Fruit fly (Drosophila melanogaster) whole organism, pupa: ENCODE measurements around the gene CG11158.

Experiments
- CG10348 ChIP-seq: fragments of 200-800 bp; sonication (Bioruptor generic); IDR thresholded peaks from 2 replicates; pipeline ENCODE4 v1.3.6; 2022; ENCODE audit warnings: missing biosample characterization, missing genetic modification characterization
- CG12605 ChIP-seq: fragments of 200-800 bp; sonication (Bioruptor generic); IDR thresholded peaks from 2 replicates; pipeline ENCODE4 v1.3.6; 2022; ENCODE audit warnings: missing biosample characterization, missing genetic modification characterization
- CG13204 ChIP-seq: fragments of 200-800 bp; sonication (Bioruptor generic); optimal IDR thresholded peaks from 2 replicates; lab custom pipeline; 2018; ENCODE audit warnings: missing biosample characterization, mild to moderate bottlenecking, missing genetic modification characterization, moderate library complexity
- CG14655 ChIP-seq: fragments of 200-800 bp; sonication (Bioruptor generic); optimal IDR thresholded peaks from 3 replicates; lab custom pipeline; 2017; ENCODE audit warnings: mild to moderate bottlenecking, missing biosample characterization, missing genetic modification reagents, missing genetic modification characterization
- CG15710 ChIP-seq: fragments of 200-800 bp; sonication (Bioruptor generic); optimal IDR thresholded peaks from 2 replicates; lab custom pipeline; 2018; ENCODE audit warnings: missing biosample characterization, mild to moderate bottlenecking, missing genetic modification characterization, moderate library complexity
- CG17806 ChIP-seq: fragments of 200-800 bp; sonication (Bioruptor generic); optimal IDR thresholded peaks from 2 replicates; lab custom pipeline; 2018; ENCODE audit warnings: missing biosample characterization, mild to moderate bottlenecking, missing genetic modification characterization, moderate library complexity
- CG32121 ChIP-seq: fragments of 200-800 bp; sonication (Bioruptor generic); IDR thresholded peaks from 2 replicates; pipeline ENCODE4 v1.3.6; 2022; ENCODE audit warnings: missing biosample characterization, missing genetic modification characterization
- CG34367 ChIP-seq: fragments of 200-800 bp; sonication (Bioruptor generic); optimal IDR thresholded peaks from 2 replicates; lab custom pipeline; 2018; ENCODE audit warnings: missing biosample characterization, mild to moderate bottlenecking, missing genetic modification characterization
- CG4496 ChIP-seq: fragments of 200-800 bp; sonication (Bioruptor generic); IDR thresholded peaks from 3 replicates; pipeline ENCODE4 v1.3.6; 2022; ENCODE audit warnings: missing biosample characterization, missing genetic modification characterization
- CG8159 ChIP-seq: fragments of 200-800 bp; sonication (Bioruptor generic); optimal IDR thresholded peaks from 3 replicates; lab custom pipeline; 2018; ENCODE audit warnings: missing biosample characterization, mild to moderate bottlenecking, missing genetic modification characterization, moderate library complexity
- CG8301 ChIP-seq: fragments of 200-800 bp; sonication (Bioruptor generic); optimal IDR thresholded peaks from 2 replicates; lab custom pipeline; 2018; ENCODE audit warnings: missing biosample characterization, mild to moderate bottlenecking, missing genetic modification characterization
- CG9948 ChIP-seq: fragments of 200-800 bp; sonication (Bioruptor generic); optimal IDR thresholded peaks from 2 replicates; lab custom pipeline; 2018; ENCODE audit warnings: missing biosample characterization, mild to moderate bottlenecking, missing genetic modification characterization, moderate library complexity
- D1 ChIP-seq: fragments of 200-800 bp; sonication (Bioruptor generic); optimal IDR thresholded peaks from 2 replicates; lab custom pipeline; 2018; ENCODE audit warnings: missing biosample characterization, mild to moderate bottlenecking, missing genetic modification characterization, moderate library complexity
- EcR ChIP-seq: fragments of 200-800 bp; sonication (Bioruptor generic); optimal IDR thresholded peaks from 3 replicates; lab custom pipeline; 2019; ENCODE audit warnings: missing biosample characterization, missing genetic modification characterization, mild to moderate bottlenecking, moderate library complexity, missing genetic modification reagents
- Ets98B ChIP-seq: fragments of 200-800 bp; sonication (Bioruptor generic); IDR thresholded peaks from 2 replicates; pipeline ENCODE4 v1.3.6; 2022; ENCODE audit warnings: missing biosample characterization, missing genetic modification characterization
- Pif1A ChIP-seq: fragments of 200-800 bp; sonication (Bioruptor generic); optimal IDR thresholded peaks from 3 replicates; lab custom pipeline; 2016; ENCODE audit warnings: missing biosample characterization, missing genetic modification characterization
- Pif1B ChIP-seq: fragments of 200-800 bp; sonication (Bioruptor generic); optimal IDR thresholded peaks from 3 replicates; lab custom pipeline; 2016; ENCODE audit warnings: missing biosample characterization, missing genetic modification characterization
- Snoo ChIP-seq: fragments of 200-800 bp; sonication (Bioruptor generic); optimal IDR thresholded peaks from 3 replicates; lab custom pipeline; 2017; ENCODE audit warnings: missing biosample characterization, mild to moderate bottlenecking, missing genetic modification characterization, inconsistent platforms
- fd96Ca ChIP-seq: fragments of 200-800 bp; sonication (Bioruptor generic); IDR thresholded peaks from 3 replicates; pipeline ENCODE4 v1.3.6; 2022; ENCODE audit warnings: missing biosample characterization, missing genetic modification characterization
- gl ChIP-seq: fragments of 200-800 bp; sonication (Bioruptor generic); optimal IDR thresholded peaks from 2 replicates; lab custom pipeline; 2018; ENCODE audit warnings: missing biosample characterization, mild to moderate bottlenecking, missing genetic modification characterization
- rn ChIP-seq: fragments of 200-800 bp; sonication (Bioruptor generic); IDR thresholded peaks from 2 replicates; pipeline ENCODE4 v1.3.6; 2022; ENCODE audit warnings: missing biosample characterization, missing genetic modification characterization

Gene CG11158

DNA sequence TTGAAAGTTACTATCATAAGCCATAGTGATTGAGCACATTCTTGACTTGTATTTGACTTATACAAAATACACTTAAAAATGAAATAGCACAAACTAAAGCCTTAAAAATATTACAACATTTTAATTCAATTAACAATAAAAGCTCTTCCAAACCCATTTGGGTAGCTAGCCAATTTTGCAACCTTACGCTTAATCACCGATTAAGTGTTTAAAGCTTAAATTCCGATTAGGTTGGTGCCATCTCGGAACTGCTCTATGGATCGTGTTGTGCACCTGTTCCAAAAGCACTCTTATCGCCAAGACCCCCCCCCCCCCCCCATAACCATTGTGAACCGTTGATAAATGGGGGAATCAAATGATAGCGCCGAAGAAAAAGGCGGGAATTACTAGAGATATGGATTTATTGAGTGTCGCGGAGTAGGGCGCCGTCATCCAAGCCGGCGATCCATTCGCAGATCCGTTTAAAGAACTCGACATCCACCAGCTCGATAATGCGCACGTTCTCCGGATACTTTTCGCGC lies 4.7 kb upstream of the CG11158 start:
- TF ChIP-seq CG34367 (tag; lab: Kevin White, UChicago) (no peak), Ets98B (GFP tag; lab: Robert Waterston, UW) (no peak), Pif1A (GFP tag; lab: Kevin White, UChicago) (no peak), CG13204 (GFP tag; lab: Kevin White, UChicago) (no peak)

DNA sequence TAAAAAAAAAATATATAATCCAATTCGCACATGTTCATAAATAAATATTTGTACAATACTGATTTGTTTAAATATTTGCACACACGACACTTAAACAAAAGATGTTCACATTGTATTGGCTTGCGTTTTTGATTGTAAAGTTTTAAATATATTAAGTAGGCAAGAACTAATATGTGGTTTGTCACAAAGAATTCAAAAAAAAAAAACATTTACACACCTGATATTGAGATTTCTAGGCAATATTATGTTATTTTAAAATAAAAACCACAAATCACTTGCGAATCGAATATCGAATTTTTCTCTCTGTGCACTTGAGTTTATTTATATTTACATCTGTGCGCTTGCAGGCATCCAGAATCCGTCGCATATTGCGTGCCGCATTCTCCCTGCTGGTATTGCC lies 3.2 kb upstream of the CG11158 start:
- TF ChIP-seq Ets98B (GFP tag; lab: Robert Waterston, UW) (peak; percentile 23; the same call in 1 of the 2 replicates), D1 (peak; percentile 17), CG32121 (GFP tag; lab: Robert Waterston, UW) (peak; percentile 65), Pif1A (GFP tag; lab: Kevin White, UChicago) (peak; percentile 37), CG8159 (tag; lab: Kevin White, UChicago) (peak; percentile 71), Pif1B (GFP tag; lab: Kevin White, UChicago) (peak; percentile 24), CG10348 (no peak), CG34367 (tag; lab: Kevin White, UChicago) (peak; percentile 45), CG15710 (tag; lab: Kevin White, UChicago) (peak; percentile 61), fd96Ca (GFP tag; lab: Robert Waterston, UW) (no peak), CG12605 (GFP tag; lab: Robert Waterston, UW) (0 out of 2 replicates have a peak, but pooled peaks have one; percentile 16), gl (no peak), CG9948 (tag; lab: Kevin White, UChicago) (peak; percentile 60), CG17806 (tag; lab: Kevin White, UChicago) (peak; percentile 67), Snoo (tag; lab: Kevin White, UChicago) (peak; percentile 29), rn (GFP tag; lab: Robert Waterston, UW) (no peak), EcR (GFP tag; lab: Kevin White, UChicago) (no peak), CG4496 (GFP tag; lab: Robert Waterston, UW) (peak; percentile 66), CG14655 (GFP tag; lab: Kevin White, UChicago) (peak; percentile 47), CG8301 (tag; lab: Kevin White, UChicago) (peak; percentile 25), CG13204 (GFP tag; lab: Kevin White, UChicago) (no peak)

DNA sequence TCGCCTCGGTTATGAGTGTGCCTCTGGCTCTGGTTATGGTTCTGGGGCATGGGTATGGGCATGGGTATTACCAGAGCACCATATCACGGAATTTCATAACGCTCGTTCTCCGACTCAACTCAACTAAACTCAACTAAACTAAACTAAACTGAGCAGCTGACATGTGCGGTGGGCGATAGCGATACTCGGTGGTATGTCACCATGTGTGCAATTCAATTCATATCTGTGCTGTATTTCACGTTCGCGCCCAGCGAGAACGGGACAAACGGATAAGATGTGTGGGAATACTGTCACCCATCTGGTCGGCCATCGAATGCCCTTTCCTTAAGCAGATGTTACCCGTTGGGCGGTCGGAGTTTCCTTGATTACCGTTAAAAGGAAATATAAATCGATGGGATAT lies 2.5 kb upstream of the CG11158 start, which contains the start of gene CG12177:
TSS of gene CG12177 (minus strand) at position 239 of the 400 bp plus-strand sequence.
- TF ChIP-seq CG14655 (GFP tag; lab: Kevin White, UChicago) (no peak), CG8159 (tag; lab: Kevin White, UChicago) (no peak), Pif1A (GFP tag; lab: Kevin White, UChicago) (no peak), CG12605 (GFP tag; lab: Robert Waterston, UW) (no peak; the same call in 1 of the 2 replicates), CG13204 (GFP tag; lab: Kevin White, UChicago) (no peak), EcR (GFP tag; lab: Kevin White, UChicago) (no peak), CG34367 (tag; lab: Kevin White, UChicago) (no peak), CG4496 (GFP tag; lab: Robert Waterston, UW) (no peak), CG32121 (GFP tag; lab: Robert Waterston, UW) (no peak), CG17806 (tag; lab: Kevin White, UChicago) (no peak), CG10348 (no peak), gl (no peak), Snoo (tag; lab: Kevin White, UChicago) (no peak), CG8301 (tag; lab: Kevin White, UChicago) (no peak), Ets98B (GFP tag; lab: Robert Waterston, UW) (no peak), CG9948 (tag; lab: Kevin White, UChicago) (no peak), Pif1B (GFP tag; lab: Kevin White, UChicago) (no peak), fd96Ca (GFP tag; lab: Robert Waterston, UW) (no peak)

DNA sequence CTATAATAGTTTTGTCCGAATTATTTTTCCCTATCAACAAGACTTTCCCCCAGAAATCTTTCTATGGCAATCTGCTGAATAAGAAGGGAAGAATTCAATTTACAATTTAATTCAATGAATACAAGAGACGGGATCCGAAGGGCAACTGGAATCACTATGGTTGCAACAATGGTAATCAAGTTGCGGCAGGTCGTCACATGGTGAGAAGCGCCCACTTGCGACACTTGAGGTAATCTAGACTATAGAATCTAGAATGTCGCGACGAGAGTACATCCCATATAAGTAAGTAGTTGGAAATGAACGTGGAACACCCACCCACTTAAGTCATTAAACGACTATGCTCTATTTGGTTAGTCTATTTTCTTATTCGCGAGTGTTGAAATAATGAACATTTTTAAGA lies 846 bp upstream of the CG11158 start:
- TF ChIP-seq D1 (no peak), CG12605 (GFP tag; lab: Robert Waterston, UW) (no peak), CG34367 (tag; lab: Kevin White, UChicago) (no peak), CG10348 (no peak), CG32121 (GFP tag; lab: Robert Waterston, UW) (no peak), Snoo (tag; lab: Kevin White, UChicago) (no peak), EcR (GFP tag; lab: Kevin White, UChicago) (no peak), Pif1B (GFP tag; lab: Kevin White, UChicago) (no peak), rn (GFP tag; lab: Robert Waterston, UW) (no peak), CG15710 (tag; lab: Kevin White, UChicago) (no peak), Ets98B (GFP tag; lab: Robert Waterston, UW) (no peak), Pif1A (GFP tag; lab: Kevin White, UChicago) (no peak), CG13204 (GFP tag; lab: Kevin White, UChicago) (no peak), CG17806 (tag; lab: Kevin White, UChicago) (no peak), fd96Ca (GFP tag; lab: Robert Waterston, UW) (no peak), CG14655 (GFP tag; lab: Kevin White, UChicago) (no peak), CG4496 (GFP tag; lab: Robert Waterston, UW) (no peak), CG8159 (tag; lab: Kevin White, UChicago) (no peak), CG9948 (tag; lab: Kevin White, UChicago) (no peak)

DNA sequence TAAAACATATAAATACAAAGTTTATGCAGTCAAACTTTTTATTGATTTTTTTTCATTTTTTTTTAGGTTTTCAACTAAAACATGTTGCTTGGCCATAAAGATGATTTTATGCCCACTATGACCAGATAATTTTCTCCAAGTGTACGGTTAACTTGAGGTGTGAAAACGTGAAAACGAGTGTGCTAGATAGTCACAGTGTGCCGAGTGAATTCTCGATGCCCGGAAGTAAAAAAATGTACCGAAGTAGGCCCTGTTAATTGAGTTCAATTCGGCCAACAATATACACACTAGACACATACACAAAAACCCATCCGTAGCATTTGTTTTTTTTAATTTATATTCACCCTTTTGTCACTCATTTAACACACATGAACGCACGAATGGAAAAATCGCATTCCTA lies 9.2 kb downstream of the CG11158 start, which contains the start of gene Nna1:
TSS of gene Nna1 (plus strand) at position 301 of the 400 bp plus-strand sequence.
- TF ChIP-seq CG15710 (tag; lab: Kevin White, UChicago) (no peak), Ets98B (GFP tag; lab: Robert Waterston, UW) (no peak), rn (GFP tag; lab: Robert Waterston, UW) (no peak), CG34367 (tag; lab: Kevin White, UChicago) (no peak), CG9948 (tag; lab: Kevin White, UChicago) (no peak), Pif1A (GFP tag; lab: Kevin White, UChicago) (no peak), CG8159 (tag; lab: Kevin White, UChicago) (no peak), CG8301 (tag; lab: Kevin White, UChicago) (no peak)
- TF ChIP-seq, all 21 proteins: peak for 0
